Worm (Caenorhabditis elegans): ENCODE measurements around the gene sec-31.
"Not testable (repeated sequence)": the region's sequence is repeated elsewhere in the genome, so short reads cannot be mapped to it uniquely, and the experiment has no call there.

Gene sec-31

DNA sequence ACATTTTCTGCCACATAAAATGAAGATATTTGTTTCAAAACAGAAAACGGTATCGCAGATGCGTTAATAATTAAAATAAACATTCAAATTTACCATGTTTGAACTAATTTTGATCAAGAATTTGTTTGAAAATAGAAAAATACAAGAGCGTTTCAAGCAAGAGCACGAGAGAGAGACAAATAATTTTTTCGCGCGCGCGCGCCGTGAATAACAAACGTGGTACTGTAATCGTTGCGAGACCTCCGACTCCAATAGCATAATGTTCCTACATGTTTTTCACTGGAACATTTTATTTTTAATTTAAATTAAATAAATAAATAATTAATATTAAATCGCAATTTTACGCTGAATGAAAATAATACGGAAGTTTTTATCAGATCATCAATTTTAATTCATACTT, 34.6 kb downstream of the sec-31 start, which contains the start of gene F54E12.2:
Gene F54E12.2, minus strand, starts transcription at position 164 of the 400 bp plus-strand sequence.
- no peak for TF ChIP-seq tbx-8 (GFP tag; optimal IDR thresholded peaks at IDR 0.05)

ce11 chrIV:11336180-11336579, 35.4 kb downstream of the sec-31 start:
- TF ChIP-seq lsy-2 (tag; optimal IDR thresholded peaks at IDR 0.05) (no peak), nhr-28 (tag; optimal IDR thresholded peaks at IDR 0.05) (no peak), ham-2 (GFP tag; optimal IDR thresholded peaks at IDR 0.05) (no peak), elt-3 (tag; optimal IDR thresholded peaks at IDR 0.05) (no peak), snpc-4 (tag; optimal IDR thresholded peaks at IDR 0.05) (no peak)

DNA sequence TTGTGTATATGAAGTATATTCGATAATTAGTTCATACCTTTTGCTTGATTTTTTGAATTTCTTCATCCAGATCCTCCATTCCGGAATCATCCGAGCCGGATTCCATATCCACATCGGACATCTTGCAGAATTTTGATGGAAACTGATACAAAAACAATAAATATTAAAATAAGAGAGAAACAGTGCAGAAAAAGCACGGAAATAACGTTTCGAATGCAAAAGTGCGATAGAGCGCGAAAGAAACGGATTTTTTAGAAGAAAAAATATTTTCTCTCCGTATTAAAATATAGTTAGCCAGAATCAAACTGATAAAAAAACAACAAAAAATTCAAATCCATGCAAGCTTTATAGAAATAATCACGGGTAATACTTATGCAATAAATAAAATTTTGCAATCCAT, 38.8 kb downstream of the sec-31 start, which contains the start of gene sart-3:
Gene sart-3, minus strand, starts transcription at position 219 of the 400 bp plus-strand sequence.
- TF ChIP-seq M03D4.4 (tag; optimal IDR thresholded peaks at IDR 0.05): no peak
- no peak for TF ChIP-seq mep-1 (tag; optimal IDR thresholded peaks at IDR 0.05)
- TF ChIP-seq ceh-39 (tag; optimal IDR thresholded peaks at IDR 0.05): no peak
- no peak for TF ChIP-seq pha-4 (tag; optimal IDR thresholded peaks at IDR 0.05)
- no peak for TF ChIP-seq lin-32 (GFP tag; optimal IDR thresholded peaks at IDR 0.05)
- TF ChIP-seq elt-1 (tag; optimal IDR thresholded peaks at IDR 0.05; ENCODE audit: borderline replicate concordance, insufficient read depth): no peak

- no peak for TF ChIP-seq mls-2 (tag; optimal IDR thresholded peaks at IDR 0.05)
- TF ChIP-seq bed-3 (GFP tag; optimal IDR thresholded peaks at IDR 0.05): no peak
- no peak for TF ChIP-seq pha-4 (tag; optimal IDR thresholded peaks at IDR 0.05)
- TF ChIP-seq unc-120 (tag; optimal IDR thresholded peaks at IDR 0.05; ENCODE audit: poor library complexity, severe bottlenecking): no peak
- TF ChIP-seq mep-1 (tag; optimal IDR thresholded peaks at IDR 0.05): no peak
- no peak for TF ChIP-seq snpc-4 (tag; optimal IDR thresholded peaks at IDR 0.05)
- no peak for TF ChIP-seq lin-13 (tag; optimal IDR thresholded peaks at IDR 0.05)
- TF ChIP-seq unc-39 (tag; optimal IDR thresholded peaks at IDR 0.05): no peak
- TF ChIP-seq lsy-2 (tag; optimal IDR thresholded peaks at IDR 0.05): no peak
- TF ChIP-seq mab-5 (tag; optimal IDR thresholded peaks at IDR 0.05): no peak
These were observed 42.3 kb downstream of the sec-31 start, which contains the start of gene leo-1 for ce11 chrIV:11329269-11329668. leo-1 (minus strand) TSS chrIV:11329369.

DNA sequence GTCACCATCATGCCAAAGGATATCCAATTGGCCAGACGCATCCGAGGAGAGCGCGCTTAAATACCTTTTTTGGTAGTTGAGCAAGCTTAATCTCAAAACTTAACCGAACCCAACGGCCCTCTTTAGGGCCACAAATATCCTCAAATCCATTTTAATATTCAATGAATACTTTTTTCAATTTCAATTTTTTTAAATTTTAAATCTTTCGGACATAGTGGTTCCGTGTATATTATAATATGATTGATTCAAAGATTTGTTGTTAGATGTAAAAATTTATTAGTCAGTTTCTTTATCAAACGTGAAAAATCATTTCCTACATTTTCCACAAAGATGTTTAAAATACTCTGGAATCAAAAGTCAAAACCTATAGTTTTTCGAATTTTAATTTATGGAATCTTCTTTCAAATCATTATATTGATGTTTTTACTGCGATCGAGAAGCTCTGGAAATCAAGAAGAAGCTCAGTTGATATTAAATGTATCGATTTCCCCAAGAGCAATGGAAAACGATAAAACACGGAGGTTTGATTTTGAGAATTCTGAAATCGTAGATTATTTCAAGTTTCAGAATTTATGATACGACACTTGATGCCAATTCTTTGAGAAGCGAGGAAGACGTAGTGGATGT, 44.5 kb downstream of the sec-31 start, which contains the start of gene B0035.21:
Gene B0035.21, plus strand, starts transcription at position 322 of the 627 bp plus-strand sequence.
- TF ChIP-seq ceh-43 (GFP tag; optimal IDR thresholded peaks at IDR 0.05): no peak
- no peak for TF ChIP-seq zip-8 (tag; optimal IDR thresholded peaks at IDR 0.05)
- TF ChIP-seq unc-62 (GFP tag; optimal IDR thresholded peaks at IDR 0.05): no peak
- no peak for TF ChIP-seq lin-13 (tag; optimal IDR thresholded peaks at IDR 0.05)
- TF ChIP-seq drap-1 (GFP tag; optimal IDR thresholded peaks at IDR 0.05): no peak
- TF ChIP-seq sem-2 (GFP tag; optimal IDR thresholded peaks at IDR 0.05): no peak
- no peak for TF ChIP-seq ham-2 (GFP tag; optimal IDR thresholded peaks at IDR 0.05)
- TF ChIP-seq tbx-8 (GFP tag; optimal IDR thresholded peaks at IDR 0.05): no peak
- TF ChIP-seq mls-2 (tag; optimal IDR thresholded peaks at IDR 0.05): no peak
- no peak for TF ChIP-seq ces-1 (GFP tag; optimal IDR thresholded peaks at IDR 0.05)
- TF ChIP-seq nhr-2 (tag; optimal IDR thresholded peaks at IDR 0.05): no peak
- TF ChIP-seq M03D4.4 (tag; optimal IDR thresholded peaks at IDR 0.05): no peak
- TF ChIP-seq bed-3 (GFP tag; optimal IDR thresholded peaks at IDR 0.05): no peak
- no peak for TF ChIP-seq sptf-1 (tag; optimal IDR thresholded peaks at IDR 0.05)
- TF ChIP-seq nhr-28 (tag; optimal IDR thresholded peaks at IDR 0.05): no peak

DNA sequence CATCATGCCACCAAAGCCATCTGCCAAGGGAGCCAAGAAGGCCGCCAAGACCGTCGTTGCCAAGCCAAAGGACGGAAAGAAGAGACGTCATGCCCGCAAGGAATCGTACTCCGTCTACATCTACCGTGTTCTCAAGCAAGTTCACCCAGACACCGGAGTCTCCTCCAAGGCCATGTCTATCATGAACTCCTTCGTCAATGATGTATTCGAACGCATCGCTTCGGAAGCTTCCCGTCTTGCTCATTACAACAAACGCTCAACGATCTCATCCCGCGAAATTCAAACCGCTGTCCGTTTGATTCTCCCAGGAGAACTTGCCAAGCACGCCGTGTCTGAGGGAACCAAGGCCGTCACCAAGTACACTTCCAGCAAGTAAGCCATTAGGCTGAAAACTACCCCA, 46.9 kb downstream of the sec-31 start, which contains the start of gene his-48:
Gene his-48, plus strand, starts transcription at position 5 of the 400 bp plus-strand sequence.
- TF ChIP-seq snpc-4 (tag; optimal IDR thresholded peaks at IDR 0.05); mls-2 (tag; optimal IDR thresholded peaks at IDR 0.05); ham-2 (GFP tag; optimal IDR thresholded peaks at IDR 0.05): not testable (repeated sequence)

DNA sequence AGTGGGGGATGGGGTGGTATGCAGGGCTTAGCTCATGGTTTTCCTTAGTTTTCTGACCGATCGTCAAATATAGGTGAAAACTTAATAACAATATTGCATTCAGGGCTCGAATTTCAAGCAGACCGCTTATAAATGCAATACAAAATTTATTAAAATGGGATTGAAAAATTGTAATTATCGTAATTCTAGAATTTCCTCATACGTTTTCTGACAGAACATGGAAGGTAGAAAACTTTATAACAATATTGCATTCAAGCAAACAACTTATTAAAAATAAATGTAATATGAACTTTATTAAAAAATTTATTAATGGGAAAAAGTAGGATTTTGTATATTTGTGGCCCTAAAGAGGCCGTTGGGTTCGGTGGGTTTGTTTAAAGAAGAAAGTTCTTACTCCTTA, 47.9 kb downstream of the sec-31 start:
- TF ChIP-seq blmp-1 (tag; optimal IDR thresholded peaks at IDR 0.05) (no peak), M03D4.4 (tag; optimal IDR thresholded peaks at IDR 0.05) (no peak), bed-3 (GFP tag; optimal IDR thresholded peaks at IDR 0.05) (no peak), lsy-2 (tag; optimal IDR thresholded peaks at IDR 0.05) (no peak), snpc-4 (tag; optimal IDR thresholded peaks at IDR 0.05) (no peak), ceh-43 (GFP tag; optimal IDR thresholded peaks at IDR 0.05) (no peak), elt-3 (tag; optimal IDR thresholded peaks at IDR 0.05) (no peak), pha-4 (tag; optimal IDR thresholded peaks at IDR 0.05) (no peak), ztf-11 (tag; optimal IDR thresholded peaks at IDR 0.05) (no peak), lin-32 (GFP tag; optimal IDR thresholded peaks at IDR 0.05) (no peak), cnd-1 (tag; optimal IDR thresholded peaks at IDR 0.05) (no peak), nhr-76 (tag; optimal IDR thresholded peaks at IDR 0.05) (no peak), zip-8 (tag; optimal IDR thresholded peaks at IDR 0.05) (no peak), sem-2 (GFP tag; optimal IDR thresholded peaks at IDR 0.05) (no peak)

Data from whole organism, mixed stage, embryonic.